Worm (Caenorhabditis elegans): ENCODE data around the gene amt-2.

The amt-2 gene

DNA sequence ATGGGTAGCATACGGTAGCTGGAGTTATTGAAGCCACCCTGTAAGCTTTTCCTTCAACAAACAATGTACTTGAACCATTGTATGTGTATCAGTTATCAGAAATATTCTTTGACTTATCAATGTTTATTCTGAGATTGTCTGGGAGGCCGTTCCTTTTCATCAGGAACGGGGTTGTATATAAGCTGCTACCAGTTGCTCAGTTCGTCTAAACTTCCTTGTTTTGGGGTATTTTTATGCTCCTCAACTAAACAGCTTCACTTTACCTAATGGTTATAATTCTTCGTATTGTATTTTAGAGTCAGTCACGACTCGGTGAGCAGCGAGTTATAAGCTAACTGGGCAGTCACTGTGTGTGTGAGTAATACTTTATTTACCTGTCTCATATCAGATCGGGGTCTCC, 43.5 kb downstream of the amt-2 start:
- TF ChIP-seq med-1 (GFP tag; optimal IDR thresholded peaks at IDR 0.05; ENCODE audit: insufficient read depth) (no peak), klf-2 (GFP tag; conservative IDR thresholded peaks at IDR 0.05) (no peak)

- TF ChIP-seq ztf-29 (GFP tag; IDR thresholded peaks at IDR 0.05) (no peak), cog-1 (tag; optimal IDR thresholded peaks at IDR 0.05) (no peak), flt-1 (GFP tag; IDR thresholded peaks at IDR 0.05) (no peak), ref-1 (GFP tag; conservative IDR thresholded peaks at IDR 0.05) (no peak), klf-2 (GFP tag; conservative IDR thresholded peaks at IDR 0.05) (no peak), T22C8.4 (GFP tag; IDR thresholded peaks at IDR 0.05) (no peak), med-1 (GFP tag; optimal IDR thresholded peaks at IDR 0.05; ENCODE audit: insufficient read depth) (no peak), tab-1 (GFP tag; IDR thresholded peaks at IDR 0.05) (no peak), ztf-23 (GFP tag; IDR thresholded peaks at IDR 0.05) (no peak)
These were observed 44.5 kb downstream of the amt-2 start, which contains the start of gene spin-2 for ce11 chrIV:13086705-13087104. TSS of gene spin-2 (plus strand) at chrIV:13087005.

DNA sequence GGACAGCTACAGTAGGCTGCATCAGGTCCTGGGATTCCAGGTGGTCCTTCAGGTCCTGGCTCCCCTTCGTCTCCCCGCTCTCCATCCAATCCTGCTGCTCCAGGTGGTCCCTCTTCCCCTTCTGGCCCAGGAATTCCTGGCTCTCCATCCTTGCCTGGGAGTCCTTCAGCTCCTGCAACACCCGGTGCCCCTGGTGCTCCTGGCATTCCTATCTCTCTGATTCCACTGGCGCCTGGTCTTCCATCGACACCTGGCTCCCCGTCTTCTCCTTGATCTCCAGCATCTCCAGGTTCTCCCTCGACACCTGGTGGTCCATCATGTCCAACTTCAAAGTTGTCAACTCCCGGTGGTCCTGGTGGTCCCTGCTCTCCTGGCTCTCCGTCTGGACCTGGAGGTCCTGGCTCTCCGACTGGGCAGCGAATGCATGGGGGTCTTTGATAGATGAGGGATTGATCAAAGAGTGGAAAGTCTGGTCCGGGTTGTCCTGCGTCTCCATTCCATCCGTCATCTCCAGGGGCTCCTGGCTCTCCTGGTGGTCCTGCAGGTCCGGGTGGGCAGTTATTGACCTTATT, 47.6 kb downstream of the amt-2 start:
- TF ChIP-seq ztf-29 (GFP tag; IDR thresholded peaks at IDR 0.05), result no peak
- no peak for TF ChIP-seq ref-1 (GFP tag; conservative IDR thresholded peaks at IDR 0.05)
- 0 out of 2 replicates have a peak, but pooled peaks have one; percentile 47 for TF ChIP-seq tab-1 (GFP tag; IDR thresholded peaks at IDR 0.05)

- TF ChIP-seq flt-1 (GFP tag; IDR thresholded peaks at IDR 0.05) (no peak), cog-1 (tag; optimal IDR thresholded peaks at IDR 0.05) (no peak), tab-1 (GFP tag; IDR thresholded peaks at IDR 0.05) (no peak), klf-2 (GFP tag; conservative IDR thresholded peaks at IDR 0.05) (no peak), T22C8.4 (GFP tag; IDR thresholded peaks at IDR 0.05) (no peak), ztf-23 (GFP tag; IDR thresholded peaks at IDR 0.05) (no peak)
These were observed 48.8 kb downstream of the amt-2 start, which contains the start of gene col-132 for ce11 chrIV:13090967-13091366. TSS of gene col-132 (minus strand) at chrIV:13091067.

ce11 chrIV:13093677-13094076, 51.5 kb downstream of the amt-2 start, which contains the start of the genes prcc-1 and C39E9.12:
TSS of gene prcc-1 (minus strand) at chrIV:13093795.
TSS of gene C39E9.12 (plus strand) at chrIV:13094007.
- TF ChIP-seq ztf-29 (GFP tag; IDR thresholded peaks at IDR 0.05) (no peak), T22C8.4 (GFP tag; IDR thresholded peaks at IDR 0.05) (peak; percentile 75), ztf-23 (GFP tag; IDR thresholded peaks at IDR 0.05) (no peak), ref-1 (GFP tag; conservative IDR thresholded peaks at IDR 0.05) (no peak), tab-1 (GFP tag; IDR thresholded peaks at IDR 0.05) (no peak)

ce11 chrIV:13095462-13095861, 53.3 kb downstream of the amt-2 start, which contains the start of gene rfc-3:
TSS of gene rfc-3 (plus strand) at chrIV:13095762.
- TF ChIP-seq T22C8.4 (GFP tag; IDR thresholded peaks at IDR 0.05), result no peak
- no peak for TF ChIP-seq ztf-23 (GFP tag; IDR thresholded peaks at IDR 0.05)
- TF ChIP-seq tab-1 (GFP tag; IDR thresholded peaks at IDR 0.05), result no peak
- no peak for TF ChIP-seq ref-1 (GFP tag; conservative IDR thresholded peaks at IDR 0.05)
- TF ChIP-seq flt-1 (GFP tag; IDR thresholded peaks at IDR 0.05), result no peak
- TF ChIP-seq klf-2 (GFP tag; conservative IDR thresholded peaks at IDR 0.05), result no peak
- no peak for TF ChIP-seq med-1 (GFP tag; optimal IDR thresholded peaks at IDR 0.05; ENCODE audit: insufficient read depth)
- no peak for TF ChIP-seq cog-1 (tag; optimal IDR thresholded peaks at IDR 0.05)
- no peak for TF ChIP-seq ztf-29 (GFP tag; IDR thresholded peaks at IDR 0.05)
